Worm (Caenorhabditis elegans): Measurements from ENCODE around the gene syx-3.

ce11 chrX:5400524-5400923 is 51.6 kb downstream of the syx-3 start, which contains the start of gene scav-1:
- TF ChIP-seq T22C8.4 (GFP tag; IDR thresholded peaks at IDR 0.05), result no peak
- no peak for TF ChIP-seq flt-1 (GFP tag; IDR thresholded peaks at IDR 0.05)
- no peak for TF ChIP-seq ztf-29 (GFP tag; IDR thresholded peaks at IDR 0.05)
- TF ChIP-seq klf-2 (GFP tag; conservative IDR thresholded peaks at IDR 0.05), result no peak
- TF ChIP-seq ztf-23 (GFP tag; IDR thresholded peaks at IDR 0.05), result no peak
- TF ChIP-seq tab-1 (GFP tag; IDR thresholded peaks at IDR 0.05), result no peak

All from whole organism, midembryonic.